Worm (Caenorhabditis elegans) whole organism, L4 larva: Measurements from ENCODE around the gene ndub-11.

Experiments
- F10B5.3 ChIP-seq: sonication (generic microtip); optimal IDR thresholded peaks from 2 replicates; lab custom pipeline; 2016; ENCODE audit warnings: mild to moderate bottlenecking, missing genetic modification characterization, missing compliant biosample characterization
- F26F4.8 ChIP-seq: fragments of 200-800 bp; sonication (Bioruptor generic); conservative IDR thresholded peaks from 2 replicates; pipeline ENCODE4 v1.3.6; 2022; ENCODE audit warnings: missing genetic modification characterization, missing compliant biosample characterization
- F37D6.2 ChIP-seq: sonication (generic microtip); optimal IDR thresholded peaks from 2 replicates; lab custom pipeline; 2016; ENCODE audit warnings: mild to moderate bottlenecking, missing genetic modification characterization, missing compliant biosample characterization
- F49E8.2 ChIP-seq: sonication (generic microtip); optimal IDR thresholded peaks from 2 replicates; lab custom pipeline; 2016; ENCODE audit warnings: missing compliant biosample characterization, mild to moderate bottlenecking, missing genetic modification characterization, borderline replicate concordance
- R02D3.7 ChIP-seq: fragments of 150-350 bp; sonication (generic microtip); optimal IDR thresholded peaks from 3 replicates; lab custom pipeline; 2014; ENCODE audit warnings: missing biosample characterization, missing genetic modification characterization
- T20F7.1 ChIP-seq: fragments of 200-800 bp; sonication (Bioruptor generic); optimal IDR thresholded peaks from 2 replicates; lab custom pipeline; 2018; ENCODE audit warnings: mild to moderate bottlenecking, missing genetic modification characterization, missing compliant biosample characterization
- Y105C5A.15 ChIP-seq: fragments of 200-800 bp; sonication (Bioruptor generic); IDR thresholded peaks from 2 replicates; pipeline ENCODE4 v1.3.6; 2022; ENCODE audit warnings: missing genetic modification characterization, missing compliant biosample characterization
- Y5F2A.4 ChIP-seq: fragments of 200-800 bp; sonication (Bioruptor generic); optimal IDR thresholded peaks from 2 replicates; lab custom pipeline; 2018; ENCODE audit warnings: mild to moderate bottlenecking, missing genetic modification characterization, missing compliant biosample characterization
- ZK337.2 ChIP-seq: fragments of 200-800 bp; sonication (Bioruptor generic); IDR thresholded peaks from 2 replicates; pipeline ENCODE4 v1.3.6; 2022; ENCODE audit warnings: missing genetic modification reagents, missing genetic modification characterization, missing compliant biosample characterization
- ZK546.5 ChIP-seq, 2 experiments: sonication (generic microtip); optimal IDR thresholded peaks; 2 replicates each; lab custom pipeline; 2017; ENCODE audit warnings: missing biosample characterization in 2 of 2, missing genetic modification characterization in 2 of 2
- arid-1 ChIP-seq: fragments of 200-800 bp; sonication (Bioruptor generic); conservative IDR thresholded peaks from 2 replicates; pipeline ENCODE4 v1.3.6; 2022; ENCODE audit warnings: missing genetic modification reagents, missing genetic modification characterization, missing compliant biosample characterization
- attf-4 ChIP-seq: sonication (generic microtip); optimal IDR thresholded peaks from 3 replicates; lab custom pipeline; 2017; ENCODE audit warnings: missing biosample characterization, missing genetic modification characterization
- ceh-20 ChIP-seq: fragments of 200-800 bp; sonication (Bioruptor generic); IDR thresholded peaks from 2 replicates; pipeline ENCODE4 v1.3.6; 2022; ENCODE audit warnings: missing genetic modification reagents, missing genetic modification characterization, missing compliant biosample characterization
- ceh-28 ChIP-seq: fragments of 150-350 bp; optimal IDR thresholded peaks from 2 replicates; lab custom pipeline; 2014; ENCODE audit warnings: missing biosample characterization, missing genetic modification reagents, missing genetic modification characterization
- ceh-32 ChIP-seq: sonication (generic microtip); optimal IDR thresholded peaks from 2 replicates; lab custom pipeline; 2016; ENCODE audit warnings: mild to moderate bottlenecking, missing genetic modification characterization, missing compliant biosample characterization; ENCODE audit not compliant: poor library complexity
- ceh-82 ChIP-seq: sonication (generic microtip); optimal IDR thresholded peaks from 2 replicates; lab custom pipeline; 2017; ENCODE audit warnings: missing biosample characterization, missing genetic modification characterization
- daf-8 ChIP-seq: fragments of 200-800 bp; sonication (Bioruptor generic); IDR thresholded peaks from 2 replicates; pipeline ENCODE4 v1.3.6; 2022; ENCODE audit warnings: missing genetic modification characterization, missing compliant biosample characterization
- dmd-6 ChIP-seq: fragments of 200-800 bp; sonication (Bioruptor generic); IDR thresholded peaks from 2 replicates; pipeline ENCODE4 v1.3.6; 2022; ENCODE audit warnings: missing genetic modification reagents, missing genetic modification characterization, missing compliant biosample characterization
- dmd-9 ChIP-seq: fragments of 200-800 bp; sonication (Bioruptor generic); IDR thresholded peaks from 2 replicates; pipeline ENCODE4 v1.3.6; 2022; ENCODE audit warnings: missing genetic modification reagents, missing genetic modification characterization, missing compliant biosample characterization
- dpl-1 ChIP-seq: fragments of 150-350 bp; optimal IDR thresholded peaks from 2 replicates; lab custom pipeline; 2014; ENCODE audit warnings: missing biosample characterization, missing genetic modification reagents, missing genetic modification characterization
- dve-1 ChIP-seq: sonication (generic microtip); optimal IDR thresholded peaks from 2 replicates; lab custom pipeline; 2017; ENCODE audit warnings: antibody characterized with exemption, mild to moderate bottlenecking, missing genetic modification characterization, missing compliant biosample characterization; ENCODE audit not compliant: insufficient read depth
- gei-8 ChIP-seq: fragments of 200-800 bp; sonication (Bioruptor generic); optimal IDR thresholded peaks from 2 replicates; lab custom pipeline; 2018; ENCODE audit warnings: mild to moderate bottlenecking, missing genetic modification characterization, missing compliant biosample characterization
- hlh-11 ChIP-seq: fragments of 200-800 bp; sonication (Bioruptor generic); optimal IDR thresholded peaks from 2 replicates; lab custom pipeline; 2018; ENCODE audit warnings: mild to moderate bottlenecking, missing genetic modification characterization, missing compliant biosample characterization
- hlh-30 ChIP-seq: sonication (generic microtip); optimal IDR thresholded peaks from 2 replicates; lab custom pipeline; 2017; ENCODE audit warnings: antibody characterized with exemption, mild to moderate bottlenecking, missing genetic modification characterization, missing compliant biosample characterization; ENCODE audit not compliant: insufficient read depth
- hmg-1.1 ChIP-seq: fragments of 200-800 bp; sonication (Bioruptor generic); IDR thresholded peaks from 2 replicates; pipeline ENCODE4 v1.3.6; 2022; ENCODE audit warnings: missing genetic modification reagents, missing genetic modification characterization, missing compliant biosample characterization
- jun-1 ChIP-seq: fragments of 150-350 bp; optimal IDR thresholded peaks from 2 replicates; lab custom pipeline; 2014; ENCODE audit warnings: missing biosample characterization, missing genetic modification reagents, missing genetic modification characterization
- lim-7 ChIP-seq: fragments of 200-800 bp; sonication (Bioruptor generic); IDR thresholded peaks from 2 replicates; pipeline ENCODE4 v1.3.6; 2022; ENCODE audit warnings: missing genetic modification characterization, missing compliant biosample characterization
- lin-1 ChIP-seq: fragments of 200-800 bp; sonication (Bioruptor generic); IDR thresholded peaks from 2 replicates; pipeline ENCODE4 v1.3.6; 2022; ENCODE audit warnings: missing genetic modification reagents, missing genetic modification characterization, missing compliant biosample characterization
- lin-29 ChIP-seq: fragments of 200-800 bp; sonication (Bioruptor generic); IDR thresholded peaks from 2 replicates; pipeline ENCODE4 v1.3.6; 2022; ENCODE audit warnings: missing genetic modification reagents, missing genetic modification characterization, missing compliant biosample characterization
- lin-39 ChIP-seq: fragments of 150-350 bp; optimal IDR thresholded peaks from 2 replicates; lab custom pipeline; 2014; ENCODE audit warnings: missing biosample characterization, missing genetic modification reagents, missing genetic modification characterization
- lsy-2 ChIP-seq, 2 experiments: fragments of 150-350 bp in 1 of 2; sonication (generic microtip) in 1 of 2; optimal IDR thresholded peaks; 2 replicates each; lab custom pipeline; 2014 to 2017; ENCODE audit warnings: missing biosample characterization in 2 of 2, missing genetic modification characterization in 2 of 2
- mdt-29 ChIP-seq: fragments of 200-800 bp; sonication (Bioruptor generic); IDR thresholded peaks from 2 replicates; pipeline ENCODE4 v1.3.6; 2022; ENCODE audit warnings: missing genetic modification reagents, missing genetic modification characterization, missing compliant biosample characterization
- mep-1 ChIP-seq: fragments of 150-350 bp; sonication (generic microtip); optimal IDR thresholded peaks from 3 replicates; lab custom pipeline; 2014; ENCODE audit warnings: missing biosample characterization, missing genetic modification characterization
- mxl-3 ChIP-seq: fragments of 200-800 bp; sonication (Bioruptor generic); optimal IDR thresholded peaks from 2 replicates; lab custom pipeline; 2018; ENCODE audit warnings: mild to moderate bottlenecking, missing genetic modification characterization, missing compliant biosample characterization
- nhr-102 ChIP-seq: sonication (generic microtip); optimal IDR thresholded peaks from 2 replicates; lab custom pipeline; 2016; ENCODE audit warnings: mild to moderate bottlenecking, missing genetic modification characterization, moderate library complexity, missing compliant biosample characterization
- nhr-28 ChIP-seq: fragments of 150-350 bp; optimal IDR thresholded peaks from 2 replicates; lab custom pipeline; 2014; ENCODE audit warnings: missing biosample characterization, missing genetic modification characterization
- nhr-41 ChIP-seq: fragments of 200-800 bp; sonication (Bioruptor generic); IDR thresholded peaks from 2 replicates; pipeline ENCODE4 v1.3.6; 2022; ENCODE audit warnings: missing genetic modification reagents, missing genetic modification characterization, missing compliant biosample characterization
- nhr-48 ChIP-seq: sonication (generic microtip); optimal IDR thresholded peaks from 2 replicates; lab custom pipeline; 2016; ENCODE audit warnings: mild to moderate bottlenecking, missing genetic modification characterization, missing compliant biosample characterization
- nhr-77 ChIP-seq: fragments of 150-350 bp; optimal IDR thresholded peaks from 2 replicates; lab custom pipeline; 2014; ENCODE audit warnings: missing biosample characterization, missing genetic modification characterization
- skn-1 ChIP-seq: fragments of 150-350 bp; optimal IDR thresholded peaks from 2 replicates; lab custom pipeline; 2014; ENCODE audit warnings: missing biosample characterization, missing genetic modification characterization
- snpc-1.2 ChIP-seq: fragments of 200-800 bp; sonication (Bioruptor generic); IDR thresholded peaks from 2 replicates; pipeline ENCODE4 v1.3.6; 2022; ENCODE audit warnings: missing genetic modification reagents, missing genetic modification characterization, missing compliant biosample characterization
- spr-1 ChIP-seq: sonication (generic microtip); optimal IDR thresholded peaks from 2 replicates; lab custom pipeline; 2016; ENCODE audit warnings: mild to moderate bottlenecking, missing genetic modification characterization, missing compliant biosample characterization
- spr-3 ChIP-seq: fragments of 200-800 bp; sonication (Bioruptor generic); optimal IDR thresholded peaks from 2 replicates; lab custom pipeline; 2018; ENCODE audit warnings: mild to moderate bottlenecking, missing genetic modification characterization, missing compliant biosample characterization
- unc-39 ChIP-seq: sonication (generic microtip); optimal IDR thresholded peaks from 2 replicates; lab custom pipeline; 2017; ENCODE audit warnings: missing biosample characterization, missing genetic modification characterization
- unc-62 ChIP-seq, 3 experiments: fragments of 150-350 bp in 1 of 3; sonication (generic microtip); optimal IDR thresholded peaks in 2 of 3; peaks in 1 of 3; 1 replicate in 1 of 3; 2 replicates in 2 of 3; lab custom pipeline; 2014 to 2017; ENCODE audit warnings: missing biosample characterization in 3 of 3, missing genetic modification characterization in 3 of 3, missing genetic modification reagents in 3 of 3, missing genotype in 1 of 3
- vab-7 ChIP-seq: fragments of 200-800 bp; sonication (Bioruptor generic); IDR thresholded peaks from 2 replicates; pipeline ENCODE4 v1.3.6; 2022; ENCODE audit warnings: missing genetic modification reagents, missing genetic modification characterization, missing compliant biosample characterization
- zag-1 ChIP-seq: fragments of 150-350 bp; optimal IDR thresholded peaks from 2 replicates; lab custom pipeline; 2014; ENCODE audit warnings: missing biosample characterization, missing genetic modification characterization
- zfp-2 ChIP-seq: sonication (generic microtip); optimal IDR thresholded peaks from 2 replicates; lab custom pipeline; 2016; ENCODE audit warnings: mild to moderate bottlenecking, missing genetic modification characterization, missing compliant biosample characterization
- zfp-3 ChIP-seq: fragments of 200-800 bp; sonication (Bioruptor generic); conservative IDR thresholded peaks from 2 replicates; pipeline ENCODE4 v1.3.6; 2022; ENCODE audit warnings: missing genetic modification reagents, missing genetic modification characterization, missing compliant biosample characterization
- zip-11 ChIP-seq: fragments of 200-800 bp; sonication (Bioruptor generic); IDR thresholded peaks from 2 replicates; pipeline ENCODE4 v1.3.6; 2022; ENCODE audit warnings: missing genetic modification characterization, missing compliant biosample characterization
- ztf-11 ChIP-seq: fragments of 150-350 bp; optimal IDR thresholded peaks from 2 replicates; lab custom pipeline; 2014; ENCODE audit warnings: missing biosample characterization, missing genetic modification characterization

Gene ndub-11

ce11 chrIV:8146283-8146682, 16.3 kb upstream of the ndub-11 start (continued):
- TF ChIP-seq dmd-9 (GFP tag; lab: Robert Waterston, UW) (no peak), nhr-102 (tag; lab: Kevin White, UChicago) (no peak), jun-1 (tag; lab: Kevin White, UChicago) (no peak), ztf-11 (tag; lab: Kevin White, UChicago) (no peak), ceh-32 (no peak), F26F4.8 (GFP tag; lab: Robert Waterston, UW) (no peak), dve-1 (tag; lab: Kevin White, UChicago) (peak; percentile 91), dpl-1 (no peak), lim-7 (no peak), lin-1 (GFP tag; lab: Robert Waterston, UW) (no peak), hmg-1.1 (GFP tag; lab: Robert Waterston, UW) (no peak), mdt-29 (GFP tag; lab: Robert Waterston, UW) (no peak), lin-29 (GFP tag; lab: Robert Waterston, UW) (no peak), dmd-6 (GFP tag; lab: Robert Waterston, UW) (no peak), F10B5.3 (tag; lab: Kevin White, UChicago) (no peak), zfp-3 (GFP tag; lab: Robert Waterston, UW) (0 out of 2 replicates have a peak, but pooled peaks have one; percentile 21), hlh-30 (tag; lab: Kevin White, UChicago) (peak; percentile 93), T20F7.1 (no peak), daf-8 (GFP tag; lab: Robert Waterston, UW) (no peak), R02D3.7 (tag; lab: Kevin White, UChicago) (no peak), nhr-41 (GFP tag; lab: Robert Waterston, UW) (no peak), gei-8 (GFP tag; lab: Kevin White, UChicago) (no peak), ceh-20 (no peak), ZK546.5 (tag; optimal IDR thresholded peaks at IDR 0.05; lab: Kevin White, UChicago) (no peak), skn-1 (tag; lab: Kevin White, UChicago) (no peak), unc-39 (tag; lab: Kevin White, UChicago) (no peak), zip-11 (GFP tag; lab: Robert Waterston, UW) (no peak), mxl-3 (no peak), spr-1 (tag; lab: Kevin White, UChicago) (no peak), spr-3 (no peak), Y105C5A.15 (GFP tag; lab: Robert Waterston, UW) (no peak), arid-1 (GFP tag; lab: Robert Waterston, UW) (no peak), nhr-77 (tag; lab: Kevin White, UChicago) (no peak), F37D6.2 (tag; lab: Kevin White, UChicago) (no peak), lin-39 (tag; lab: Kevin White, UChicago) (no peak), lsy-2 (tag; optimal IDR thresholded peaks at IDR 0.05; lab: Kevin White, UChicago) (peak in 1 of 2 experiments; percentile 29), attf-4 (tag; lab: Kevin White, UChicago) (no peak), hlh-11 (peak; percentile 17), zag-1 (tag; lab: Kevin White, UChicago) (no peak), nhr-48 (tag; lab: Kevin White, UChicago) (no peak), F49E8.2 (no peak), nhr-28 (peak; percentile 54), ZK337.2 (no peak), mep-1 (tag; lab: Kevin White, UChicago) (peak; percentile 38), ceh-82 (tag; lab: Kevin White, UChicago) (no peak), Y5F2A.4 (GFP tag; lab: Kevin White, UChicago) (no peak), vab-7 (GFP tag; lab: Robert Waterston, UW) (no peak), ceh-28 (no peak), zfp-2 (tag; lab: Kevin White, UChicago) (no peak), unc-62 (GFP tag; optimal IDR thresholded peaks at IDR 0.05 in 1 of 2; lab: Kevin White, UChicago) (peak in 1 of 2 experiments; percentile 40), unc-62 (tag; optimal IDR thresholded peaks at IDR 0.05; lab: Kevin White, UChicago) (no peak), snpc-1.2 (GFP tag; lab: Robert Waterston, UW) (no peak)
